Worm (Caenorhabditis elegans) whole organism, L4 larva: Measurements from ENCODE around the gene ndg-4.
A peak's percentile ranks its signal among the peaks of the same experiment; 100 is the strongest.

Source experiments
- D1046.2 ChIP-seq: fragments of 200-800 bp; sonication (Bioruptor generic); IDR thresholded peaks from 2 replicates; pipeline ENCODE4 v1.3.6; 2022; ENCODE audit warnings: missing genetic modification characterization, missing compliant biosample characterization
- F37D6.2 ChIP-seq: sonication (generic microtip); optimal IDR thresholded peaks from 2 replicates; lab custom pipeline; 2016; ENCODE audit warnings: mild to moderate bottlenecking, missing genetic modification characterization, missing compliant biosample characterization
- Y105C5A.15 ChIP-seq: fragments of 200-800 bp; sonication (Bioruptor generic); IDR thresholded peaks from 2 replicates; pipeline ENCODE4 v1.3.6; 2022; ENCODE audit warnings: missing genetic modification characterization, missing compliant biosample characterization
- Y75B8A.6 ChIP-seq: fragments of 200-800 bp; sonication (Bioruptor generic); IDR thresholded peaks from 2 replicates; pipeline ENCODE4 v1.3.6; 2022; ENCODE audit warnings: missing genetic modification reagents, missing genetic modification characterization, missing compliant biosample characterization
- aha-1 ChIP-seq: fragments of 150-350 bp; peaks from one replicate; lab custom pipeline; 2014; ENCODE audit warnings: missing biosample characterization, missing genetic modification characterization
- aly-2 ChIP-seq: sonication (generic microtip); optimal IDR thresholded peaks from 2 replicates; lab custom pipeline; 2018; ENCODE audit warnings: missing biosample characterization, missing genetic modification characterization
- ama-1 ChIP-seq: fragments of 150-350 bp; optimal IDR thresholded peaks from 2 replicates; lab custom pipeline; 2014; ENCODE audit warnings: inconsistent platforms, mixed read lengths
- arid-1 ChIP-seq: fragments of 200-800 bp; sonication (Bioruptor generic); conservative IDR thresholded peaks from 2 replicates; pipeline ENCODE4 v1.3.6; 2022; ENCODE audit warnings: missing genetic modification reagents, missing genetic modification characterization, missing compliant biosample characterization
- ceh-32 ChIP-seq: sonication (generic microtip); optimal IDR thresholded peaks from 2 replicates; lab custom pipeline; 2016; ENCODE audit warnings: mild to moderate bottlenecking, missing genetic modification characterization, missing compliant biosample characterization; ENCODE audit not compliant: poor library complexity
- ceh-82 ChIP-seq: sonication (generic microtip); optimal IDR thresholded peaks from 2 replicates; lab custom pipeline; 2017; ENCODE audit warnings: missing biosample characterization, missing genetic modification characterization
- cey-2 ChIP-seq: sonication (generic microtip); optimal IDR thresholded peaks from 3 replicates; lab custom pipeline; 2017; ENCODE audit warnings: missing genetic modification characterization, mild to moderate bottlenecking, missing compliant biosample characterization, antibody characterized with exemption, borderline replicate concordance; ENCODE audit not compliant: insufficient read depth
- daf-16 ChIP-seq, 3 experiments: sonication (generic microtip); optimal IDR thresholded peaks; 2 replicates each; lab custom pipeline; 2016 to 2017; ENCODE audit warnings: missing genetic modification characterization in 3 of 3, missing genetic modification reagents in 3 of 3, mild to moderate bottlenecking in 2 of 3, missing compliant biosample characterization in 2 of 3, missing biosample characterization in 1 of 3, moderate library complexity in 1 of 3
- daf-8 ChIP-seq: fragments of 200-800 bp; sonication (Bioruptor generic); IDR thresholded peaks from 2 replicates; pipeline ENCODE4 v1.3.6; 2022; ENCODE audit warnings: missing genetic modification characterization, missing compliant biosample characterization
- dmd-8 ChIP-seq: fragments of 200-800 bp; sonication (Bioruptor generic); IDR thresholded peaks from 2 replicates; pipeline ENCODE4 v1.3.6; 2022; ENCODE audit warnings: missing genetic modification characterization, missing compliant biosample characterization
- dmd-9 ChIP-seq: fragments of 200-800 bp; sonication (Bioruptor generic); IDR thresholded peaks from 2 replicates; pipeline ENCODE4 v1.3.6; 2022; ENCODE audit warnings: missing genetic modification reagents, missing genetic modification characterization, missing compliant biosample characterization
- dpl-1 ChIP-seq: fragments of 150-350 bp; optimal IDR thresholded peaks from 2 replicates; lab custom pipeline; 2014; ENCODE audit warnings: missing biosample characterization, missing genetic modification reagents, missing genetic modification characterization
- duxl-1 ChIP-seq: sonication (generic microtip); optimal IDR thresholded peaks from 2 replicates; lab custom pipeline; 2016; ENCODE audit warnings: mild to moderate bottlenecking, missing genetic modification characterization, moderate library complexity, missing compliant biosample characterization; ENCODE audit not compliant: poor library complexity
- dve-1 ChIP-seq: sonication (generic microtip); optimal IDR thresholded peaks from 2 replicates; lab custom pipeline; 2017; ENCODE audit warnings: antibody characterized with exemption, mild to moderate bottlenecking, missing genetic modification characterization, missing compliant biosample characterization; ENCODE audit not compliant: insufficient read depth
- fkh-10 ChIP-seq: fragments of 150-350 bp; optimal IDR thresholded peaks from 2 replicates; lab custom pipeline; 2014; ENCODE audit warnings: missing biosample characterization, missing genetic modification reagents, missing genetic modification characterization
- fos-1 ChIP-seq: fragments of 150-350 bp; optimal IDR thresholded peaks from 2 replicates; lab custom pipeline; 2014; ENCODE audit warnings: missing biosample characterization, missing genetic modification characterization
- hif-1 ChIP-seq, 2 experiments: sonication (generic microtip); optimal IDR thresholded peaks; 2 replicates each; lab custom pipeline; 2016 to 2017; ENCODE audit warnings: missing compliant biosample characterization in 2 of 2, missing genetic modification characterization in 2 of 2, missing genetic modification reagents in 2 of 2, missing genotype in 2 of 2, mild to moderate bottlenecking in 1 of 2
- hlh-11 ChIP-seq: fragments of 200-800 bp; sonication (Bioruptor generic); optimal IDR thresholded peaks from 2 replicates; lab custom pipeline; 2018; ENCODE audit warnings: mild to moderate bottlenecking, missing genetic modification characterization, missing compliant biosample characterization
- hlh-30 ChIP-seq: sonication (generic microtip); optimal IDR thresholded peaks from 2 replicates; lab custom pipeline; 2017; ENCODE audit warnings: antibody characterized with exemption, mild to moderate bottlenecking, missing genetic modification characterization, missing compliant biosample characterization; ENCODE audit not compliant: insufficient read depth
- lin-13 ChIP-seq: fragments of 150-350 bp; optimal IDR thresholded peaks from 2 replicates; lab custom pipeline; 2014; ENCODE audit warnings: missing biosample characterization, missing genetic modification reagents, missing genetic modification characterization
- lin-15B ChIP-seq: fragments of 150-350 bp; sonication (generic microtip); optimal IDR thresholded peaks from 3 replicates; lab custom pipeline; 2014; ENCODE audit warnings: missing biosample characterization, missing genetic modification characterization
- lin-29 ChIP-seq: fragments of 200-800 bp; sonication (Bioruptor generic); IDR thresholded peaks from 2 replicates; pipeline ENCODE4 v1.3.6; 2022; ENCODE audit warnings: missing genetic modification reagents, missing genetic modification characterization, missing compliant biosample characterization
- mdl-1 ChIP-seq, 2 experiments: fragments of 150-350 bp in 1 of 2; sonication (generic microtip) in 1 of 2; optimal IDR thresholded peaks; 2 replicates each; lab custom pipeline; 2014 to 2017; ENCODE audit warnings: missing biosample characterization in 2 of 2, missing genetic modification characterization in 2 of 2
- mdt-29 ChIP-seq: fragments of 200-800 bp; sonication (Bioruptor generic); IDR thresholded peaks from 2 replicates; pipeline ENCODE4 v1.3.6; 2022; ENCODE audit warnings: missing genetic modification reagents, missing genetic modification characterization, missing compliant biosample characterization
- mep-1 ChIP-seq: fragments of 150-350 bp; sonication (generic microtip); optimal IDR thresholded peaks from 3 replicates; lab custom pipeline; 2014; ENCODE audit warnings: missing biosample characterization, missing genetic modification characterization
- nhr-10 ChIP-seq: fragments of 150-350 bp; optimal IDR thresholded peaks from 2 replicates; lab custom pipeline; 2014; ENCODE audit warnings: missing biosample characterization, missing genetic modification characterization
- nhr-102 ChIP-seq: sonication (generic microtip); optimal IDR thresholded peaks from 2 replicates; lab custom pipeline; 2016; ENCODE audit warnings: mild to moderate bottlenecking, missing genetic modification characterization, moderate library complexity, missing compliant biosample characterization
- nhr-11 ChIP-seq: fragments of 150-350 bp; optimal IDR thresholded peaks from 2 replicates; lab custom pipeline; 2014; ENCODE audit warnings: missing biosample characterization, missing genetic modification characterization
- nhr-28 ChIP-seq: fragments of 150-350 bp; optimal IDR thresholded peaks from 2 replicates; lab custom pipeline; 2014; ENCODE audit warnings: missing biosample characterization, missing genetic modification characterization
- nhr-42 ChIP-seq: fragments of 200-800 bp; sonication (Bioruptor generic); IDR thresholded peaks from 2 replicates; pipeline ENCODE4 v1.3.6; 2022; ENCODE audit warnings: missing genetic modification characterization, missing compliant biosample characterization
- nhr-6 ChIP-seq: fragments of 150-350 bp; optimal IDR thresholded peaks from 2 replicates; lab custom pipeline; 2014; ENCODE audit warnings: missing biosample characterization, missing genetic modification characterization
- nhr-77 ChIP-seq: fragments of 150-350 bp; optimal IDR thresholded peaks from 2 replicates; lab custom pipeline; 2014; ENCODE audit warnings: missing biosample characterization, missing genetic modification characterization
- pha-4 ChIP-seq, 2 experiments: fragments of 150-350 bp in 1 of 2; fragments of 200-800 bp in 1 of 2; sonication (Bioruptor generic) in 1 of 2; IDR thresholded peaks in 1 of 2; optimal IDR thresholded peaks in 1 of 2; 2 replicates each; pipeline versions ENCODE4 v1.3.6 to Lab custom; 2014 to 2022; ENCODE audit warnings: missing genetic modification characterization in 2 of 2, missing genetic modification reagents in 2 of 2, missing biosample characterization in 1 of 2, missing compliant biosample characterization in 1 of 2
- pqm-1 ChIP-seq: sonication (generic microtip); optimal IDR thresholded peaks from 2 replicates; lab custom pipeline; 2017; ENCODE audit warnings: missing biosample characterization, missing genetic modification characterization
- rbr-2 ChIP-seq: sonication (generic microtip); optimal IDR thresholded peaks from 2 replicates; lab custom pipeline; 2016; ENCODE audit warnings: missing genotype, missing genetic modification characterization, missing compliant biosample characterization
- tra-1 ChIP-seq: fragments of 200-800 bp; sonication (Bioruptor generic); IDR thresholded peaks from 2 replicates; pipeline ENCODE4 v1.3.6; 2022; ENCODE audit warnings: missing genetic modification reagents, missing genetic modification characterization, missing compliant biosample characterization
- unc-39 ChIP-seq: sonication (generic microtip); optimal IDR thresholded peaks from 2 replicates; lab custom pipeline; 2017; ENCODE audit warnings: missing biosample characterization, missing genetic modification characterization
- vab-7 ChIP-seq: fragments of 200-800 bp; sonication (Bioruptor generic); IDR thresholded peaks from 2 replicates; pipeline ENCODE4 v1.3.6; 2022; ENCODE audit warnings: missing genetic modification reagents, missing genetic modification characterization, missing compliant biosample characterization
- zip-2 ChIP-seq: fragments of 150-350 bp; optimal IDR thresholded peaks from 2 replicates; lab custom pipeline; 2014; ENCODE audit warnings: missing biosample characterization, missing genetic modification characterization
- ztf-11 ChIP-seq: fragments of 150-350 bp; optimal IDR thresholded peaks from 2 replicates; lab custom pipeline; 2014; ENCODE audit warnings: missing biosample characterization, missing genetic modification characterization

ndg-4 gene

ce11 chrIII:4496085-4496484 lies 28.9 kb upstream of the ndg-4 start (continued):
- TF ChIP-seq ama-1 (lab: Kevin White, UChicago): peak; percentile 61
- TF ChIP-seq unc-39 (tag; lab: Kevin White, UChicago): no peak

- TF ChIP-seq arid-1 (GFP tag; lab: Robert Waterston, UW) (no peak), dve-1 (tag; lab: Kevin White, UChicago) (no peak), lin-13 (GFP tag; lab: Kevin White, UChicago) (no peak), mdl-1 (tag; optimal IDR thresholded peaks at IDR 0.05; lab: Kevin White, UChicago) (no peak), nhr-102 (tag; lab: Kevin White, UChicago) (no peak), fos-1 (no peak), duxl-1 (tag; lab: Kevin White, UChicago) (no peak), Y75B8A.6 (no peak), dmd-8 (no peak), vab-7 (GFP tag; lab: Robert Waterston, UW) (no peak), nhr-11 (tag; lab: Kevin White, UChicago) (no peak), nhr-10 (tag; lab: Kevin White, UChicago) (no peak), F37D6.2 (tag; lab: Kevin White, UChicago) (no peak), pqm-1 (tag; lab: Kevin White, UChicago) (no peak), zip-2 (tag; lab: Kevin White, UChicago) (no peak), nhr-6 (tag; lab: Kevin White, UChicago) (no peak), ztf-11 (tag; lab: Kevin White, UChicago) (no peak), Y105C5A.15 (GFP tag; lab: Robert Waterston, UW) (no peak)
Measured at ce11 chrIII:4495685-4496084, 28.5 kb upstream of the ndg-4 start.

ce11 chrIII:4495250-4495649 lies 28.1 kb upstream of the ndg-4 start:
- TF ChIP-seq D1046.2 (GFP tag; lab: Robert Waterston, UW) (no peak), aha-1 (tag; lab: Kevin White, UChicago) (no peak), mdt-29 (GFP tag; lab: Robert Waterston, UW) (no peak), nhr-77 (tag; lab: Kevin White, UChicago) (no peak), arid-1 (GFP tag; lab: Robert Waterston, UW) (no peak), dpl-1 (GFP tag; lab: Kevin White, UChicago) (no peak), nhr-6 (tag; lab: Kevin White, UChicago) (no peak), hif-1 (tag; optimal IDR thresholded peaks at IDR 0.05; lab: Kevin White, UChicago) (no peak)

ce11 chrIII:4494541-4495010 lies 27.4 kb upstream of the ndg-4 start:
- TF ChIP-seq pqm-1 (tag; lab: Kevin White, UChicago) (peak; percentile 58), mep-1 (peak; percentile 67), dmd-9 (GFP tag; lab: Robert Waterston, UW) (no peak), daf-8 (GFP tag; lab: Robert Waterston, UW) (no peak), lin-13 (GFP tag; lab: Kevin White, UChicago) (no peak), dve-1 (tag; lab: Kevin White, UChicago) (peak; percentile 88), fkh-10 (GFP tag; lab: Kevin White, UChicago) (no peak), nhr-102 (tag; lab: Kevin White, UChicago) (peak; percentile 37), aly-2 (tag; lab: Kevin White, UChicago) (no peak), ceh-82 (no peak), ceh-32 (tag; lab: Kevin White, UChicago) (no peak), rbr-2 (peak; percentile 16), tra-1 (GFP tag; lab: Robert Waterston, UW) (peak; percentile 47; the same call in 1 of the 2 replicates), nhr-28 (tag; lab: Kevin White, UChicago) (peak; percentile 79), lin-15B (tag; lab: Kevin White, UChicago) (no peak), hlh-11 (tag; lab: Kevin White, UChicago) (peak; percentile 90), pha-4 (GFP tag; IDR thresholded peaks at IDR 0.05; lab: Robert Waterston, UW) (no peak), pha-4 (tag; optimal IDR thresholded peaks at IDR 0.05; lab: Kevin White, UChicago) (no peak), dpl-1 (GFP tag; lab: Kevin White, UChicago) (peak; percentile 37), ama-1 (lab: Kevin White, UChicago) (no peak), hlh-30 (tag; lab: Kevin White, UChicago) (peak; percentile 87), lin-29 (GFP tag; lab: Robert Waterston, UW) (no peak), Y105C5A.15 (GFP tag; lab: Robert Waterston, UW) (0 out of 2 replicates have a peak, but pooled peaks have one; percentile 39), daf-16 (GFP tag; optimal IDR thresholded peaks at IDR 0.05; lab: Kevin White, UChicago) (no peak), daf-16 (tag; optimal IDR thresholded peaks at IDR 0.05; lab: Kevin White, UChicago) (peak; percentile 67), nhr-42 (GFP tag; lab: Robert Waterston, UW) (no peak), cey-2 (peak; percentile 78), mdl-1 (tag; optimal IDR thresholded peaks at IDR 0.05; lab: Kevin White, UChicago) (peak; percentile 3 to 78)
